Worm (Caenorhabditis elegans) whole organism, L2 larva: ENCODE results near the gene spr-2.
A peak's percentile ranks its signal among the peaks of the same experiment; 100 is the strongest.

Source experiments
- C34F6.9 ChIP-seq: fragments of 150-350 bp; optimal IDR thresholded peaks from 2 replicates; lab custom pipeline; 2014; ENCODE audit warnings: missing biosample characterization, missing genetic modification characterization
- F13H6.1 ChIP-seq: sonication (generic microtip); optimal IDR thresholded peaks from 2 replicates; lab custom pipeline; 2016; ENCODE audit warnings: missing genetic modification characterization, missing compliant biosample characterization
- R02D3.7 ChIP-seq: fragments of 150-350 bp; optimal IDR thresholded peaks from 2 replicates; lab custom pipeline; 2014; ENCODE audit warnings: missing biosample characterization, missing genetic modification characterization
- Y55F3AM.14 ChIP-seq: fragments of 200-800 bp; sonication (Bioruptor generic); optimal IDR thresholded peaks from 2 replicates; lab custom pipeline; 2018; ENCODE audit warnings: mild to moderate bottlenecking, missing genetic modification characterization, missing compliant biosample characterization
- ZK546.5 ChIP-seq: sonication (generic microtip); optimal IDR thresholded peaks from 2 replicates; lab custom pipeline; 2017; ENCODE audit warnings: missing biosample characterization, missing genetic modification characterization
- alr-1 ChIP-seq: fragments of 150-350 bp; optimal IDR thresholded peaks from 2 replicates; lab custom pipeline; 2014; ENCODE audit warnings: missing biosample characterization, missing genetic modification characterization
- aly-2 ChIP-seq: fragments of 150-350 bp; optimal IDR thresholded peaks from 2 replicates; lab custom pipeline; 2014; ENCODE audit warnings: missing biosample characterization, missing genetic modification characterization
- blmp-1 ChIP-seq: sonication (generic microtip); optimal IDR thresholded peaks from 2 replicates; lab custom pipeline; 2017; ENCODE audit warnings: missing genetic modification characterization, mild to moderate bottlenecking, missing compliant biosample characterization, antibody characterized with exemption, moderate library complexity; ENCODE audit not compliant: insufficient read depth
- ceh-16 ChIP-seq: fragments of 150-350 bp; optimal IDR thresholded peaks from 2 replicates; lab custom pipeline; 2014; ENCODE audit warnings: missing biosample characterization, missing genetic modification characterization
- ceh-82 ChIP-seq: fragments of 150-350 bp; optimal IDR thresholded peaks from 2 replicates; lab custom pipeline; 2014; ENCODE audit warnings: missing biosample characterization, missing genetic modification characterization
- crh-2 ChIP-seq: sonication (generic microtip); optimal IDR thresholded peaks from 2 replicates; lab custom pipeline; 2017; ENCODE audit warnings: missing biosample characterization, missing genetic modification characterization
- egl-27 ChIP-seq: sonication (generic microtip); optimal IDR thresholded peaks from 3 replicates; lab custom pipeline; 2017; ENCODE audit warnings: missing biosample characterization, missing genetic modification reagents, missing genetic modification characterization
- elt-1 ChIP-seq: fragments of 150-350 bp; optimal IDR thresholded peaks from 2 replicates; lab custom pipeline; 2014; ENCODE audit warnings: missing biosample characterization, missing genetic modification characterization
- elt-3 ChIP-seq: sonication (generic microtip); optimal IDR thresholded peaks from 2 replicates; lab custom pipeline; 2017; ENCODE audit warnings: missing biosample characterization, missing genetic modification characterization
- fos-1 ChIP-seq: fragments of 150-350 bp; optimal IDR thresholded peaks from 2 replicates; lab custom pipeline; 2014; ENCODE audit warnings: missing biosample characterization, missing genetic modification characterization
- gmeb-1 ChIP-seq: fragments of 150-350 bp; optimal IDR thresholded peaks from 2 replicates; lab custom pipeline; 2014; ENCODE audit warnings: missing biosample characterization, missing genetic modification characterization
- lin-11 ChIP-seq: fragments of 150-350 bp; sonication (generic microtip); optimal IDR thresholded peaks from 2 replicates; lab custom pipeline; 2014; ENCODE audit warnings: missing biosample characterization, missing genetic modification characterization, inconsistent platforms, mixed read lengths
- lin-13 ChIP-seq: fragments of 150-350 bp; optimal IDR thresholded peaks from 2 replicates; lab custom pipeline; 2014; ENCODE audit warnings: missing biosample characterization, missing genetic modification reagents, missing genetic modification characterization
- lin-39 ChIP-seq: fragments of 150-350 bp; optimal IDR thresholded peaks from 2 replicates; lab custom pipeline; 2014; ENCODE audit warnings: missing biosample characterization, missing genetic modification reagents, missing genetic modification characterization
- lsy-2 ChIP-seq, 2 experiments: fragments of 150-350 bp in 1 of 2; sonication (generic microtip) in 1 of 2; optimal IDR thresholded peaks; 2 replicates each; lab custom pipeline; 2014 to 2017; ENCODE audit warnings: missing biosample characterization in 2 of 2, missing genetic modification characterization in 2 of 2
- mab-5 ChIP-seq: fragments of 150-350 bp; optimal IDR thresholded peaks from 2 replicates; lab custom pipeline; 2014; ENCODE audit warnings: missing biosample characterization, missing genetic modification characterization
- mbf-1 ChIP-seq: sonication (generic microtip); optimal IDR thresholded peaks from 2 replicates; lab custom pipeline; 2017; ENCODE audit warnings: missing biosample characterization, missing genetic modification characterization
- mdl-1 ChIP-seq, 2 experiments: fragments of 150-350 bp in 1 of 2; sonication (generic microtip) in 1 of 2; optimal IDR thresholded peaks; 2 replicates each; lab custom pipeline; 2017; ENCODE audit warnings: missing biosample characterization in 2 of 2, missing genetic modification characterization in 2 of 2
- nhr-10 ChIP-seq: sonication (generic microtip); optimal IDR thresholded peaks from 2 replicates; lab custom pipeline; 2017; ENCODE audit warnings: missing biosample characterization, missing genetic modification characterization
- nhr-11 ChIP-seq: fragments of 150-350 bp; optimal IDR thresholded peaks from 2 replicates; lab custom pipeline; 2014; ENCODE audit warnings: missing biosample characterization, missing genetic modification characterization
- nhr-12 ChIP-seq: fragments of 150-350 bp; optimal IDR thresholded peaks from 2 replicates; lab custom pipeline; 2014; ENCODE audit warnings: missing biosample characterization, missing genetic modification characterization
- nhr-129 ChIP-seq: fragments of 150-350 bp; optimal IDR thresholded peaks from 2 replicates; lab custom pipeline; 2014; ENCODE audit warnings: missing biosample characterization, missing genetic modification characterization
- nhr-21 ChIP-seq: fragments of 150-350 bp; optimal IDR thresholded peaks from 2 replicates; lab custom pipeline; 2014; ENCODE audit warnings: missing biosample characterization, missing genetic modification characterization
- nhr-23 ChIP-seq: fragments of 150-350 bp; optimal IDR thresholded peaks from 2 replicates; lab custom pipeline; 2014; ENCODE audit warnings: missing biosample characterization, missing genetic modification reagents, missing genetic modification characterization
- nhr-237 ChIP-seq: fragments of 150-350 bp; optimal IDR thresholded peaks from 2 replicates; lab custom pipeline; 2014; ENCODE audit warnings: missing biosample characterization, missing genetic modification characterization
- nhr-25 ChIP-seq: fragments of 150-350 bp; sonication (generic microtip); optimal IDR thresholded peaks from 3 replicates; lab custom pipeline; 2014; ENCODE audit warnings: missing biosample characterization, missing genetic modification characterization
- nhr-6 ChIP-seq: fragments of 150-350 bp; optimal IDR thresholded peaks from 2 replicates; lab custom pipeline; 2014; ENCODE audit warnings: missing biosample characterization, missing genetic modification characterization
- nhr-77 ChIP-seq: fragments of 150-350 bp; optimal IDR thresholded peaks from 2 replicates; lab custom pipeline; 2014; ENCODE audit warnings: missing biosample characterization, missing genetic modification characterization
- peb-1 ChIP-seq: fragments of 150-350 bp; optimal IDR thresholded peaks from 2 replicates; lab custom pipeline; 2014; ENCODE audit warnings: missing biosample characterization, missing genetic modification characterization
- sem-4 ChIP-seq: fragments of 150-350 bp; optimal IDR thresholded peaks from 2 replicates; lab custom pipeline; 2014; ENCODE audit warnings: missing biosample characterization, missing genetic modification reagents, missing genetic modification characterization
- skn-1 ChIP-seq: sonication (generic microtip); optimal IDR thresholded peaks from 2 replicates; lab custom pipeline; 2017; ENCODE audit warnings: missing biosample characterization, missing genetic modification characterization
- sma-3 ChIP-seq: sonication (generic microtip); optimal IDR thresholded peaks from 2 replicates; lab custom pipeline; 2016; ENCODE audit warnings: missing genetic modification reagents, missing genetic modification characterization, missing compliant biosample characterization
- sma-9 ChIP-seq, 2 experiments: fragments of 150-350 bp in 1 of 2; sonication (generic microtip) in 1 of 2; optimal IDR thresholded peaks; 2 replicates each; lab custom pipeline; 2014 to 2016; ENCODE audit warnings: missing genetic modification characterization in 2 of 2, mild to moderate bottlenecking in 1 of 2, missing biosample characterization in 1 of 2, missing compliant biosample characterization in 1 of 2, missing genetic modification reagents in 1 of 2, moderate library complexity in 1 of 2
- snpc-4 ChIP-seq: fragments of 150-350 bp; optimal IDR thresholded peaks from 2 replicates; lab custom pipeline; 2014; ENCODE audit warnings: missing biosample characterization, missing genetic modification characterization
- unc-39 ChIP-seq: fragments of 150-350 bp; optimal IDR thresholded peaks from 2 replicates; lab custom pipeline; 2014; ENCODE audit warnings: missing biosample characterization, missing genetic modification characterization
- unc-55 ChIP-seq: fragments of 150-350 bp; sonication (generic microtip); optimal IDR thresholded peaks from 3 replicates; lab custom pipeline; 2014; ENCODE audit warnings: missing biosample characterization, missing genetic modification reagents, missing genetic modification characterization
- unc-62 ChIP-seq: fragments of 150-350 bp; optimal IDR thresholded peaks from 2 replicates; lab custom pipeline; 2014; ENCODE audit warnings: missing biosample characterization, missing genetic modification reagents, missing genetic modification characterization
- zag-1 ChIP-seq: fragments of 150-350 bp; optimal IDR thresholded peaks from 2 replicates; lab custom pipeline; 2014; ENCODE audit warnings: missing biosample characterization, missing genetic modification characterization
- ztf-1 ChIP-seq: fragments of 200-800 bp; sonication (Bioruptor generic); conservative IDR thresholded peaks from 2 replicates; pipeline ENCODE4 v1.3.6; 2022; ENCODE audit warnings: missing genetic modification characterization, missing compliant biosample characterization
- ztf-4 ChIP-seq: fragments of 150-350 bp; optimal IDR thresholded peaks from 2 replicates; lab custom pipeline; 2014; ENCODE audit warnings: missing biosample characterization, missing genetic modification characterization

spr-2 gene

DNA sequence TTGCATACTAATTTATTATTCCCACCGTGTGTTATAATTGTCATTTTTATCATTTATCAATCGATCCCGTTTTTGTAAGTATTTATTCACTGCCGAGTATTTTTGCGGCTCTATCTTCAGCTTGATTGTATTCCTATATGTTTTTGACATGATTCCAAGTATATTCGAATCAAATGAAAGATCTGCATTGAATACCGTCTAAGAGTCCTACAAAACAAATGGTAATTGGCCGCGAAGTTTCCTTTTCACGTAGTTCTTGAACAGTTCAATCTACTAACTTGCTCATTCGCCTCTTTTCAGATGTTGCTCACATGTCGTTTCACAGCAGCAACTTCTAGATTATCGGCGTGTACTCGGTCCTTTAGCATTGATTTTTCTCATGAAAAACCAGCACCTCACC, 1.3 kb downstream of the spr-2 start, which contains the start of gene C27B7.2:
C27B7.2 (plus strand) TSS at position 301 of the 400 bp plus-strand sequence.
- no peak for TF ChIP-seq lin-39 (tag; lab: Kevin White, UChicago)
- no peak for TF ChIP-seq unc-62 (GFP tag; lab: Kevin White, UChicago)
- no peak for TF ChIP-seq R02D3.7
- no peak for TF ChIP-seq F13H6.1 (tag; lab: Kevin White, UChicago)
- no peak for TF ChIP-seq C34F6.9 (tag; lab: Kevin White, UChicago)
- TF ChIP-seq ceh-16 (tag; lab: Kevin White, UChicago), result no peak
- TF ChIP-seq alr-1 (tag; lab: Kevin White, UChicago), result no peak
- TF ChIP-seq fos-1 (tag; lab: Kevin White, UChicago), result no peak
- no peak for TF ChIP-seq peb-1 (tag; lab: Kevin White, UChicago)
- no peak for TF ChIP-seq unc-55
- no peak for TF ChIP-seq zag-1
- TF ChIP-seq snpc-4 (tag; lab: Kevin White, UChicago), result no peak
- TF ChIP-seq nhr-25, result no peak
- TF ChIP-seq ZK546.5 (tag; lab: Kevin White, UChicago), result no peak
- TF ChIP-seq sem-4 (tag; lab: Kevin White, UChicago), result no peak
- TF ChIP-seq skn-1 (tag; lab: Kevin White, UChicago), result no peak
- TF ChIP-seq blmp-1 (tag; lab: Kevin White, UChicago), result no peak

DNA sequence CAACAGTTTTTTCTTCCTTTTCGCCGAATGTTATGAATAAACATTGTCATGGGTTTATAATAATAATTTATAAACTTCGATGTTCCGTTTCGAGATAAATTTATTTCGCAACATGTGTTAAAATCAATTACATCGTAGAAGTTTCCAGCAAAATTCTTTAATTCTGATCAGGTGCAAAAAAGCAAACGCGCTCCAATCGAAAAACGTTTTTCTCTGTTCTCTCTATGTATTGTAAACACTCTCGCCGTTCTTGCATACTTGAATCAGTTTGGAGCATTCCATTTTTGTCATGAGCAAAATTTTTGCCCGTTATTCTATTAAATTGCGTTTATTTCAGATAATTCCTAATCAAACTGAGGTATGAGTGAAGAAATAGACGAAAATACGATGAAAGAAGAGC, 2.5 kb downstream of the spr-2 start, which contains the start of gene rad-54.L2:
rad-54.L2 (plus strand) TSS at position 332 of the 400 bp plus-strand sequence.
- TF ChIP-seq ZK546.5 (tag; lab: Kevin White, UChicago) (no peak), mab-5 (tag; lab: Kevin White, UChicago) (no peak), unc-55 (peak; percentile 86), sma-9 (GFP tag; optimal IDR thresholded peaks at IDR 0.05; lab: Kevin White, UChicago) (no peak), sma-9 (tag; optimal IDR thresholded peaks at IDR 0.05; lab: Kevin White, UChicago) (no peak), skn-1 (tag; lab: Kevin White, UChicago) (no peak), nhr-237 (tag; lab: Kevin White, UChicago) (no peak), peb-1 (tag; lab: Kevin White, UChicago) (no peak), F13H6.1 (tag; lab: Kevin White, UChicago) (peak; percentile 29), crh-2 (tag; lab: Kevin White, UChicago) (peak; percentile 80), nhr-6 (tag; lab: Kevin White, UChicago) (no peak), lin-39 (tag; lab: Kevin White, UChicago) (no peak), snpc-4 (tag; lab: Kevin White, UChicago) (peak; percentile 52), nhr-12 (tag; lab: Kevin White, UChicago) (no peak), nhr-23 (tag; lab: Kevin White, UChicago) (no peak), unc-39 (no peak), nhr-11 (tag; lab: Kevin White, UChicago) (no peak), zag-1 (no peak), sma-3 (GFP tag; lab: Kevin White, UChicago) (peak; percentile 36), lsy-2 (tag; optimal IDR thresholded peaks at IDR 0.05; lab: Kevin White, UChicago) (peak; percentile 30 to 72), elt-1 (tag; lab: Kevin White, UChicago) (no peak), gmeb-1 (peak; percentile 46), ceh-16 (tag; lab: Kevin White, UChicago) (no peak), alr-1 (tag; lab: Kevin White, UChicago) (no peak), elt-3 (tag; lab: Kevin White, UChicago) (no peak), nhr-77 (tag; lab: Kevin White, UChicago) (no peak), blmp-1 (tag; lab: Kevin White, UChicago) (no peak), mdl-1 (tag; optimal IDR thresholded peaks at IDR 0.05; lab: Kevin White, UChicago) (no peak), lin-13 (GFP tag; lab: Kevin White, UChicago) (peak; percentile 37), ceh-82 (tag; lab: Kevin White, UChicago) (no peak), fos-1 (tag; lab: Kevin White, UChicago) (peak; percentile 63), C34F6.9 (tag; lab: Kevin White, UChicago) (peak; percentile 96), lin-11 (tag; lab: Kevin White, UChicago) (no peak), nhr-21 (tag; lab: Kevin White, UChicago) (no peak), nhr-25 (peak; percentile 61), ztf-1 (no peak), nhr-10 (tag; lab: Kevin White, UChicago) (peak; percentile 39), ztf-4 (tag; lab: Kevin White, UChicago) (no peak), aly-2 (tag; lab: Kevin White, UChicago) (no peak), mbf-1 (no peak), nhr-129 (tag; lab: Kevin White, UChicago) (peak; percentile 64), unc-62 (GFP tag; lab: Kevin White, UChicago) (no peak), egl-27 (no peak), Y55F3AM.14 (GFP tag; lab: Kevin White, UChicago) (no peak)
